Fruit fly (Drosophila melanogaster): ENCODE results near the gene Grasp65.
A peak's percentile ranks its signal among the peaks of the same experiment; 100 is the strongest.

DNA sequence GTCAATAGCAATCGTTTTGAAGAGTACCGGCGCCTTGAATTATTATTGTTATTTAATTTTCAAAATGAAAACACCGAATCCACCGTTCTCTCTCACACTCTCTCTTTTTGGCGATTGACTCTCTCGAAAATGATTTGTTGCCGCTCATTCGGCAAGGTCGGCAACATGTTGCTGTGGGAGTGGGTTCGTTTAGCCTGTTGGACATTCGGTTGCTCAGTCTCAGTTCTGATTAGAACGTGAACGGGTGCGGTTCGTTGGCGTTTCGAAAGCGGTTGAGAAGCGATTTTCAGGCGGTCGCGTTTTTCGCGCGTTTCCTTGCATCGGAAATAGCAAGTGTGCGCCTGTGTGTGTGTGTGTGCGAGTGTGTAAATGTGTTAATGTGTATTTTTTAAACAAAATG lies 14.3 kb downstream of the Grasp65 start, which contains the start of gene Ac76E:
- TF ChIP-seq Myc (optimal IDR thresholded peaks at IDR 0.05) (peak; percentile 51), Sp1 (GFP tag; optimal IDR thresholded peaks at IDR 0.05) (no peak), Hr83 (GFP tag; optimal IDR thresholded peaks at IDR 0.05; ENCODE audit: poor library complexity, severe bottlenecking) (peak; percentile 11), dl (GFP tag; optimal IDR thresholded peaks at IDR 0.05; ENCODE audit: insufficient read depth in 1 of 2, partially characterized antibody in 2 of 2) (no peak)

All from whole organism, wandering third instar larva.